Fruit fly (Drosophila melanogaster) whole organism, wandering third instar larva: ENCODE results near the gene CG44005.

Experiments used
- Abd-B ChIP-seq: fragments of >200 bp; optimal IDR thresholded peaks from 2 replicates; lab custom pipeline; 2017; ENCODE audit warnings: missing biosample characterization, missing genetic modification characterization
- CG32264 ChIP-seq: fragments of 200-800 bp; sonication (Bioruptor generic); optimal IDR thresholded peaks from 2 replicates; lab custom pipeline; 2016; ENCODE audit warnings: missing biosample characterization, missing genetic modification characterization
- CG9705 ChIP-seq: fragments of 200-800 bp; sonication (Bioruptor generic); optimal IDR thresholded peaks from 2 replicates; lab custom pipeline; 2018; ENCODE audit warnings: missing biosample characterization, mild to moderate bottlenecking, missing genetic modification characterization
- CrebA ChIP-seq: fragments of 200-800 bp; sonication (Bioruptor generic); optimal IDR thresholded peaks from 2 replicates; lab custom pipeline; 2016; ENCODE audit warnings: missing biosample characterization, mild to moderate bottlenecking, missing genetic modification characterization, borderline replicate concordance
- Dfd ChIP-seq: fragments of >200 bp; optimal IDR thresholded peaks from 2 replicates; lab custom pipeline; 2017; ENCODE audit warnings: missing biosample characterization, missing genetic modification characterization
- Dif ChIP-seq: fragments of 200-275, 200-300 bp; sonication (Bioruptor generic); optimal IDR thresholded peaks from 2 replicates; lab custom pipeline; 2018; ENCODE audit warnings: missing biosample characterization, missing genetic modification characterization; ENCODE audit not compliant: partially characterized antibody
- GATAd ChIP-seq: sonication (Bioruptor generic); optimal IDR thresholded peaks from 2 replicates; lab custom pipeline; 2016; ENCODE audit warnings: missing biosample characterization, missing genetic modification characterization
- HLH106 ChIP-seq: fragments of 200-800 bp; optimal IDR thresholded peaks from 3 replicates; lab custom pipeline; 2019; ENCODE audit warnings: missing biosample characterization, mild to moderate bottlenecking, missing genetic modification characterization, moderate library complexity
- Hnf4 ChIP-seq: fragments of 200-800 bp; sonication (Bioruptor generic); optimal IDR thresholded peaks from 2 replicates; lab custom pipeline; 2016; ENCODE audit warnings: missing biosample characterization, mild to moderate bottlenecking, missing genetic modification characterization
- Hr78 ChIP-seq: fragments of >200 bp; optimal IDR thresholded peaks from 2 replicates; lab custom pipeline; 2017; ENCODE audit warnings: missing biosample characterization, missing genetic modification characterization
- Hr83 ChIP-seq: fragments of 200-300 bp; sonication (Bioruptor generic); optimal IDR thresholded peaks from 2 replicates; lab custom pipeline; 2016; ENCODE audit warnings: missing biosample characterization, mild to moderate bottlenecking, missing genetic modification characterization, moderate library complexity; ENCODE audit not compliant: poor library complexity, severe bottlenecking
- Jra ChIP-seq: sonication (Bioruptor generic); optimal IDR thresholded peaks from 2 replicates; lab custom pipeline; 2016; ENCODE audit warnings: missing biosample characterization, missing genetic modification characterization
- Mio ChIP-seq: sonication (Bioruptor generic); optimal IDR thresholded peaks from 2 replicates; lab custom pipeline; 2016; ENCODE audit warnings: missing biosample characterization, missing genetic modification characterization
- Myc ChIP-seq: fragments of >200 bp; optimal IDR thresholded peaks from 2 replicates; lab custom pipeline; 2017
- N ChIP-seq: fragments of >200 bp; optimal IDR thresholded peaks from 2 replicates; lab custom pipeline; 2018; ENCODE audit warnings: missing biosample characterization, missing external identifiers, missing genetic modification characterization
- OdsH ChIP-seq: fragments of 200-800 bp; sonication (Bioruptor generic); optimal IDR thresholded peaks from 2 replicates; lab custom pipeline; 2016; ENCODE audit warnings: missing biosample characterization, mild to moderate bottlenecking, missing genetic modification characterization
- Rel ChIP-seq, 2 experiments: fragments of 200-800 bp; sonication (Bioruptor generic) in 1 of 2; optimal IDR thresholded peaks; 2 replicates in 1 of 2; 3 replicates in 1 of 2; lab custom pipeline; 2016 to 2019; ENCODE audit warnings: mild to moderate bottlenecking in 2 of 2, missing biosample characterization in 2 of 2, missing genetic modification characterization in 2 of 2, moderate library complexity in 1 of 2
- Sp1 ChIP-seq: fragments of 200-800 bp; sonication (Bioruptor generic); optimal IDR thresholded peaks from 3 replicates; lab custom pipeline; 2019; ENCODE audit warnings: missing biosample characterization, mild to moderate bottlenecking, missing genetic modification characterization, moderate library complexity
- Vsx2 ChIP-seq: fragments of 200-300, 225-300 bp; sonication (Bioruptor generic); optimal IDR thresholded peaks from 2 replicates; lab custom pipeline; 2018; ENCODE audit warnings: missing biosample characterization, missing genetic modification characterization; ENCODE audit not compliant: partially characterized antibody
- br ChIP-seq: fragments of 200-800 bp; sonication (Bioruptor generic); optimal IDR thresholded peaks from 2 replicates; lab custom pipeline; 2016; ENCODE audit warnings: missing biosample characterization, missing genetic modification characterization
- brk ChIP-seq: fragments of 200-800 bp; sonication (Bioruptor generic); optimal IDR thresholded peaks from 2 replicates; lab custom pipeline; 2016; ENCODE audit warnings: missing biosample characterization, mild to moderate bottlenecking, missing genetic modification characterization
- dl ChIP-seq, 2 experiments: fragments of 175-275, 200-275 bp in 1 of 2; fragments of 200-275 bp in 1 of 2; sonication (Bioruptor generic); optimal IDR thresholded peaks; lab custom pipeline; 2018; ENCODE audit warnings: mild to moderate bottlenecking in 2 of 2, missing biosample characterization in 2 of 2, missing genetic modification characterization in 2 of 2, moderate library complexity in 2 of 2; ENCODE audit not compliant: partially characterized antibody in 2 of 2, insufficient read depth in 1 of 2
- dmrt93B ChIP-seq: fragments of 200-800 bp; sonication (Bioruptor generic); optimal IDR thresholded peaks from 2 replicates; lab custom pipeline; 2018; ENCODE audit warnings: missing biosample characterization, mild to moderate bottlenecking, missing genetic modification characterization
- dsf ChIP-seq: sonication (Bioruptor generic); optimal IDR thresholded peaks from 2 replicates; lab custom pipeline; 2016; ENCODE audit warnings: missing biosample characterization, missing genetic modification characterization, borderline replicate concordance
- ey ChIP-seq: fragments of 200-800 bp; sonication (Bioruptor generic); optimal IDR thresholded peaks from 2 replicates; lab custom pipeline; 2016; ENCODE audit warnings: missing biosample characterization, missing genetic modification characterization
- foxo ChIP-seq, 2 experiments: fragments of 200-800 bp; sonication (Bioruptor generic); optimal IDR thresholded peaks; 2 replicates in 1 of 2; 3 replicates in 1 of 2; lab custom pipeline; 2016 to 2017; ENCODE audit warnings: missing biosample characterization in 2 of 2, missing genetic modification characterization in 2 of 2
- fru ChIP-seq: fragments of 200-800 bp; sonication (Bioruptor generic); optimal IDR thresholded peaks from 3 replicates; lab custom pipeline; 2016; ENCODE audit warnings: missing biosample characterization, mild to moderate bottlenecking, missing genetic modification characterization
- h ChIP-seq: fragments of 200-800 bp; sonication (Bioruptor generic); optimal IDR thresholded peaks from 3 replicates; lab custom pipeline; 2016; ENCODE audit warnings: missing biosample characterization, mild to moderate bottlenecking, missing genetic modification characterization
- jim ChIP-seq: fragments of 175-275, 200-325 bp; sonication (Bioruptor generic); optimal IDR thresholded peaks from 2 replicates; lab custom pipeline; 2016; ENCODE audit warnings: missing biosample characterization, mild to moderate bottlenecking, missing genetic modification characterization
- lola ChIP-seq: fragments of >200 bp; optimal IDR thresholded peaks from 2 replicates; lab custom pipeline; 2017; ENCODE audit warnings: missing biosample characterization, missing genetic modification characterization
- pan ChIP-seq: fragments of >200 bp; optimal IDR thresholded peaks from 2 replicates; lab custom pipeline; 2017
- psq ChIP-seq: fragments of 200-800 bp; sonication (Bioruptor generic); optimal IDR thresholded peaks from 3 replicates; lab custom pipeline; 2017; ENCODE audit warnings: missing biosample characterization, mild to moderate bottlenecking, missing genetic modification characterization, moderate library complexity
- rgr ChIP-seq: fragments of 200-800 bp; sonication (Bioruptor generic); optimal IDR thresholded peaks from 3 replicates; lab custom pipeline; 2016; ENCODE audit warnings: missing biosample characterization, mild to moderate bottlenecking, missing genetic modification characterization
- sage ChIP-seq: fragments of 200-800 bp; sonication (Bioruptor generic); optimal IDR thresholded peaks from 2 replicates; lab custom pipeline; 2016; ENCODE audit warnings: missing biosample characterization, mild to moderate bottlenecking, missing genetic modification characterization
- sv ChIP-seq: fragments of 200-800 bp; sonication (Bioruptor generic); optimal IDR thresholded peaks from 3 replicates; lab custom pipeline; 2016; ENCODE audit warnings: missing biosample characterization, missing genetic modification characterization
- tai ChIP-seq: sonication (Bioruptor generic); optimal IDR thresholded peaks from 2 replicates; lab custom pipeline; 2016; ENCODE audit warnings: missing biosample characterization, missing genetic modification characterization
- usp ChIP-seq: fragments of >200 bp; optimal IDR thresholded peaks from 2 replicates; lab custom pipeline; 2017; ENCODE audit warnings: missing biosample characterization, missing genetic modification characterization
- woc ChIP-seq: sonication (Bioruptor generic); optimal IDR thresholded peaks from 2 replicates; lab custom pipeline; 2016; ENCODE audit warnings: missing biosample characterization, mild to moderate bottlenecking, missing genetic modification characterization

CG44005 gene

DNA sequence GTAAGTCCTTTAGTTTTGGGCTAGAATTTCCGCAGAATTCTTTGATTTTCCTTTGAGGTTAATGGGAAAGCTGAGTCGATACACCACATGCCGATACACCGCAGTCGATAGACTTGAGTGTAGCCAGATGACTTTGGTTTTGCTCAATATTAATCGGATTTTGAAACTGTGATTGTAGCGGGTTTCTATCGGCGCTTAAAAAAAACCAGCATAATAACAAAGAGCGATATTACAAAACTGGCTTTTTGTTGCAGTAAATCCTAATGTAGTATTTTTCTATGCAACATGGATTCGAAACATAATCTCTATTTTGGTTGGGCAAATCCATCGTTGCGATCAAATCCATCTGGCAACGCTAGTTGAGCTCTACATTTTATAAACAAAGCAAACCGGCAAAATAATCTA lies 37.5 kb upstream of the CG44005 start, which contains the start of the genes Polr3D and mus304 (continued):
- TF ChIP-seq fru (GFP tag; lab: Kevin White, UChicago), result peak; percentile 18
- no peak for TF ChIP-seq Hr83
- TF ChIP-seq Vsx2 (GFP tag; lab: Kevin White, UChicago), result no peak
- TF ChIP-seq h (GFP tag; lab: Kevin White, UChicago), result peak; percentile 40
- TF ChIP-seq Abd-B (GFP tag; lab: Kevin White, UChicago), result no peak
- no peak for TF ChIP-seq Mio (GFP tag; lab: Kevin White, UChicago)
- no peak for TF ChIP-seq CrebA (GFP tag; lab: Kevin White, UChicago)
- no peak for TF ChIP-seq CG32264
- TF ChIP-seq woc, result no peak
- TF ChIP-seq GATAd (GFP tag; lab: Kevin White, UChicago), result no peak
- no peak for TF ChIP-seq lola (GFP tag; lab: Kevin White, UChicago)
- TF ChIP-seq, all 38 proteins: peak for 13

- TF ChIP-seq lola (GFP tag; lab: Kevin White, UChicago) (no peak), OdsH (GFP tag; lab: Kevin White, UChicago) (peak; percentile 52), Mio (GFP tag; lab: Kevin White, UChicago) (no peak), sv (GFP tag; lab: Kevin White, UChicago) (peak; percentile 59), woc (peak; percentile 61), Vsx2 (GFP tag; lab: Kevin White, UChicago) (no peak), Myc (peak; percentile 93), dsf (GFP tag; lab: Kevin White, UChicago) (no peak), tai (GFP tag; lab: Kevin White, UChicago) (no peak), Dif (GFP tag; lab: Kevin White, UChicago) (peak; percentile 37), sage (GFP tag; lab: Kevin White, UChicago) (peak; percentile 20), Hr83 (peak; percentile 57), N (GFP tag; lab: Kevin White, UChicago) (no peak), h (GFP tag; lab: Kevin White, UChicago) (peak; percentile 58), dl (GFP tag; optimal IDR thresholded peaks at IDR 0.05; lab: Kevin White, UChicago; ENCODE audit: insufficient read depth in 1 of 2, partially characterized antibody in 2 of 2) (no peak), Hnf4 (GFP tag; lab: Kevin White, UChicago) (peak; percentile 41), CrebA (GFP tag; lab: Kevin White, UChicago) (no peak), psq (GFP tag; lab: Kevin White, UChicago) (peak; percentile 57), HLH106 (tag; lab: Kevin White, UChicago) (peak; percentile 85), ey (GFP tag; lab: Kevin White, UChicago) (peak; percentile 52), Hr78 (GFP tag; lab: Kevin White, UChicago) (no peak), Dfd (GFP tag; lab: Kevin White, UChicago) (no peak), foxo (GFP tag; optimal IDR thresholded peaks at IDR 0.05; lab: Kevin White, UChicago) (peak in 1 of 2 experiments; percentile 78), rgr (GFP tag; lab: Kevin White, UChicago) (peak; percentile 67), fru (GFP tag; lab: Kevin White, UChicago) (peak; percentile 95), GATAd (GFP tag; lab: Kevin White, UChicago) (peak; percentile 8), Abd-B (GFP tag; lab: Kevin White, UChicago) (no peak), jim (no peak), CG32264 (no peak), CG9705 (GFP tag; lab: Kevin White, UChicago) (peak; percentile 74), Jra (no peak), Rel (GFP tag; optimal IDR thresholded peaks at IDR 0.05; lab: Kevin White, UChicago) (no peak), Rel (tag; optimal IDR thresholded peaks at IDR 0.05; lab: Kevin White, UChicago) (peak; percentile 6), dmrt93B (GFP tag; lab: Kevin White, UChicago) (peak; percentile 60), usp (GFP tag; lab: Kevin White, UChicago) (no peak), brk (no peak), br (GFP tag; lab: Kevin White, UChicago) (peak; percentile 58), pan (lab: Kevin White, UChicago) (no peak), Sp1 (GFP tag; lab: Kevin White, UChicago) (peak; percentile 78)
These were observed 34.4 kb upstream of the CG44005 start, which contains the start of the genes CG13698 and mRpS26 for dm6 chr3L:18106021-18106944. CG13698 (minus strand) TSS chr3L:18106149. mRpS26 (plus strand) TSS chr3L:18106579.
